Fruit fly (Drosophila melanogaster) whole organism, embryonic: Measurements from ENCODE around the gene frtz.
A peak's percentile ranks its signal among the peaks of the same experiment; 100 is the strongest.

ENCODE experiments used
- ATbp ChIP-seq: fragments of 200-800 bp; sonication (Bioruptor generic); optimal IDR thresholded peaks from 2 replicates; lab custom pipeline; 2017; ENCODE audit warnings: missing biosample characterization, mild to moderate bottlenecking, missing genetic modification characterization, missing genetic modification reagents
- CG1024 ChIP-seq: fragments of 200-800 bp; sonication (Bioruptor generic); IDR thresholded peaks from 2 replicates; pipeline ENCODE4 v1.3.6; 2022; ENCODE audit warnings: missing biosample characterization, missing genetic modification characterization
- CG10267 ChIP-seq: fragments of 200-800 bp; sonication (Bioruptor generic); optimal IDR thresholded peaks from 2 replicates; lab custom pipeline; 2018; ENCODE audit warnings: missing biosample characterization, mild to moderate bottlenecking, missing genetic modification characterization, moderate library complexity
- CG10959 ChIP-seq: fragments of 200-800 bp; sonication (Bioruptor generic); IDR thresholded peaks from 2 replicates; pipeline ENCODE4 v1.3.6; 2022; ENCODE audit warnings: missing biosample characterization, missing genetic modification characterization
- CG12104 ChIP-seq: fragments of 200-800 bp; sonication (Bioruptor generic); optimal IDR thresholded peaks from 3 replicates; lab custom pipeline; 2016; ENCODE audit warnings: missing biosample characterization, missing genetic modification characterization
- CG12236 ChIP-seq: fragments of 200-800 bp; sonication (Bioruptor generic); optimal IDR thresholded peaks from 2 replicates; lab custom pipeline; 2016; ENCODE audit warnings: missing biosample characterization, missing genetic modification characterization
- CG1233 ChIP-seq: fragments of 200-800 bp; sonication (Bioruptor generic); optimal IDR thresholded peaks from 4 replicates; lab custom pipeline; 2018; ENCODE audit warnings: missing biosample characterization, mild to moderate bottlenecking, missing genetic modification characterization
- CG13287 ChIP-seq: fragments of 200-800 bp; sonication (Bioruptor generic); IDR thresholded peaks from 2 replicates; pipeline ENCODE4 v1.3.6; 2022; ENCODE audit warnings: missing biosample characterization, missing genetic modification characterization; ENCODE audit not compliant: partially characterized antibody
- CG14014 ChIP-seq: fragments of 200-800 bp; sonication (Bioruptor generic); IDR thresholded peaks from 2 replicates; pipeline ENCODE4 v1.3.6; 2022; ENCODE audit warnings: missing biosample characterization, missing genetic modification characterization
- CG17186 ChIP-seq: fragments of 200-800 bp; sonication (Bioruptor generic); optimal IDR thresholded peaks from 3 replicates; lab custom pipeline; 2017; ENCODE audit warnings: missing biosample characterization, missing genetic modification reagents, missing genetic modification characterization
- CG17359 ChIP-seq: fragments of 200-800 bp; sonication (Bioruptor generic); optimal IDR thresholded peaks from 3 replicates; lab custom pipeline; 2018; ENCODE audit warnings: missing biosample characterization, mild to moderate bottlenecking, missing genetic modification characterization, moderate library complexity
- CG17802 ChIP-seq: fragments of 200-800 bp; sonication (Bioruptor generic); optimal IDR thresholded peaks from 2 replicates; lab custom pipeline; 2018; ENCODE audit warnings: missing biosample characterization, mild to moderate bottlenecking, missing genetic modification characterization, moderate library complexity
- CG18476 ChIP-seq: fragments of 200-800 bp; sonication (Bioruptor generic); optimal IDR thresholded peaks from 2 replicates; lab custom pipeline; 2016; ENCODE audit warnings: missing biosample characterization, mild to moderate bottlenecking, missing genetic modification characterization
- CG18599 ChIP-seq: fragments of 200-800 bp; sonication (Bioruptor generic); optimal IDR thresholded peaks from 3 replicates; lab custom pipeline; 2017; ENCODE audit warnings: missing biosample characterization, missing genetic modification characterization, mild to moderate bottlenecking, moderate library complexity, missing genetic modification reagents
- CG31224 ChIP-seq: fragments of 200-800 bp; sonication (Bioruptor generic); IDR thresholded peaks from 2 replicates; pipeline ENCODE4 v1.3.6; 2022; ENCODE audit warnings: missing biosample characterization, missing genetic modification characterization
- CG34422 ChIP-seq: fragments of 200-800 bp; sonication (Bioruptor generic); IDR thresholded peaks from 3 replicates; pipeline ENCODE4 v1.3.6; 2022; ENCODE audit warnings: missing biosample characterization, missing genetic modification characterization
- CG4730 ChIP-seq: fragments of 200-800 bp; sonication (Bioruptor generic); IDR thresholded peaks from 2 replicates; pipeline ENCODE4 v1.3.6; 2022; ENCODE audit warnings: missing biosample characterization, missing genetic modification characterization
- CG6791 ChIP-seq: fragments of 200-800 bp; sonication (Bioruptor generic); IDR thresholded peaks from 3 replicates; pipeline ENCODE4 v1.3.6; 2022; ENCODE audit warnings: missing biosample characterization, missing genetic modification characterization; ENCODE audit not compliant: partially characterized antibody
- Dll ChIP-seq: fragments of 200-800 bp; sonication (Bioruptor generic); IDR thresholded peaks from 4 replicates; pipeline ENCODE4 v1.3.6; 2022; ENCODE audit warnings: missing biosample characterization, missing genetic modification characterization; ENCODE audit not compliant: partially characterized antibody
- Dp ChIP-seq: fragments of 200-800 bp; sonication (Bioruptor generic); optimal IDR thresholded peaks from 2 replicates; lab custom pipeline; 2018; ENCODE audit warnings: missing biosample characterization, mild to moderate bottlenecking, missing genetic modification characterization, moderate library complexity
- Ets97D ChIP-seq: fragments of 200-800 bp; sonication (Bioruptor generic); optimal IDR thresholded peaks from 3 replicates; lab custom pipeline; 2016; ENCODE audit warnings: missing biosample characterization, missing genetic modification characterization
- H15 ChIP-seq: fragments of 200-800 bp; sonication (Bioruptor generic); IDR thresholded peaks from 3 replicates; pipeline ENCODE4 v1.3.6; 2022; ENCODE audit warnings: missing biosample characterization, missing genetic modification characterization
- HLH3B ChIP-seq: fragments of 200-800 bp; sonication (Bioruptor generic); IDR thresholded peaks from 2 replicates; pipeline ENCODE4 v1.3.6; 2022; ENCODE audit warnings: missing biosample characterization, missing genetic modification characterization
- HmgZ ChIP-seq: fragments of 200-800 bp; sonication (Bioruptor generic); optimal IDR thresholded peaks from 2 replicates; lab custom pipeline; 2018; ENCODE audit warnings: missing biosample characterization, mild to moderate bottlenecking, missing genetic modification characterization
- Jarid2 ChIP-seq: fragments of 200-800 bp; sonication (Bioruptor generic); optimal IDR thresholded peaks from 3 replicates; lab custom pipeline; 2017; ENCODE audit warnings: mild to moderate bottlenecking, missing biosample characterization, missing genetic modification reagents, missing genetic modification characterization
- MBD-R2 ChIP-seq: fragments of 200-800 bp; sonication (Bioruptor generic); IDR thresholded peaks from 2 replicates; pipeline ENCODE4 v1.3.6; 2022; ENCODE audit warnings: missing biosample characterization, missing genetic modification characterization
- Mes4 ChIP-seq: fragments of 200-800 bp; sonication (Bioruptor generic); optimal IDR thresholded peaks from 2 replicates; lab custom pipeline; 2016; ENCODE audit warnings: missing biosample characterization, missing genetic modification characterization
- PHDP ChIP-seq: fragments of 200-800 bp; sonication (Bioruptor generic); optimal IDR thresholded peaks from 3 replicates; lab custom pipeline; 2018; ENCODE audit warnings: missing biosample characterization, mild to moderate bottlenecking, missing genetic modification characterization, moderate library complexity
- Ptx1 ChIP-seq: fragments of 200-800 bp; sonication (Bioruptor generic); IDR thresholded peaks from 2 replicates; pipeline ENCODE4 v1.3.6; 2022; ENCODE audit warnings: missing biosample characterization, missing genetic modification characterization
- TFAM ChIP-seq: fragments of 200-800 bp; sonication (Bioruptor generic); optimal IDR thresholded peaks from 2 replicates; lab custom pipeline; 2017; ENCODE audit warnings: missing biosample characterization, missing genetic modification characterization, inconsistent platforms
- Tbp ChIP-seq: fragments of >200 bp; optimal IDR thresholded peaks from 2 replicates; lab custom pipeline; 2018; ENCODE audit warnings: missing biosample characterization, missing genetic modification characterization
- Xbp1 ChIP-seq: fragments of 200-800 bp; sonication (Bioruptor generic); optimal IDR thresholded peaks from 3 replicates; lab custom pipeline; 2016; ENCODE audit warnings: missing biosample characterization, mild to moderate bottlenecking, missing genetic modification characterization
- ab ChIP-seq: fragments of 200-800 bp; sonication (Bioruptor generic); optimal IDR thresholded peaks from 2 replicates; lab custom pipeline; 2016; ENCODE audit warnings: missing biosample characterization, missing genetic modification characterization
- cg ChIP-seq: fragments of 200-800 bp; sonication (Bioruptor generic); optimal IDR thresholded peaks from 3 replicates; lab custom pipeline; 2019; ENCODE audit warnings: missing biosample characterization, mild to moderate bottlenecking, missing genetic modification characterization, moderate library complexity
- cwo ChIP-seq: fragments of 200-800 bp; sonication (Bioruptor generic); optimal IDR thresholded peaks from 3 replicates; lab custom pipeline; 2017; ENCODE audit warnings: missing biosample characterization, missing genetic modification characterization, mild to moderate bottlenecking, moderate library complexity, missing genetic modification reagents
- dmrt11E ChIP-seq: fragments of 200-800 bp; sonication (Bioruptor generic); optimal IDR thresholded peaks from 3 replicates; lab custom pipeline; 2018; ENCODE audit warnings: missing biosample characterization, mild to moderate bottlenecking, missing genetic modification characterization, moderate library complexity
- ems ChIP-seq: fragments of 200-800 bp; sonication (Bioruptor generic); optimal IDR thresholded peaks from 3 replicates; lab custom pipeline; 2016; ENCODE audit warnings: missing biosample characterization, missing genetic modification characterization
- eve ChIP-seq, 2 experiments: fragments of >200 bp; optimal IDR thresholded peaks; 2 replicates each; lab custom pipeline; 2017; ENCODE audit warnings: missing biosample characterization in 2 of 2, missing genetic modification characterization in 2 of 2
- gcm2 ChIP-seq: fragments of 200-800 bp; sonication (Bioruptor generic); optimal IDR thresholded peaks from 2 replicates; lab custom pipeline; 2016; ENCODE audit warnings: missing biosample characterization, missing genetic modification characterization
- jing ChIP-seq: fragments of 200-800 bp; sonication (Bioruptor generic); optimal IDR thresholded peaks from 2 replicates; lab custom pipeline; 2018; ENCODE audit warnings: missing biosample characterization, mild to moderate bottlenecking, missing genetic modification characterization
- kah ChIP-seq: fragments of 200-800 bp; sonication (Bioruptor generic); optimal IDR thresholded peaks from 2 replicates; lab custom pipeline; 2018; ENCODE audit warnings: missing biosample characterization, mild to moderate bottlenecking, missing genetic modification characterization
- kay ChIP-seq: fragments of 200-800 bp; sonication (Bioruptor generic); optimal IDR thresholded peaks from 2 replicates; lab custom pipeline; 2016; ENCODE audit warnings: missing biosample characterization, missing genetic modification characterization
- nau ChIP-seq: fragments of 200-800 bp; sonication (Bioruptor generic); optimal IDR thresholded peaks from 3 replicates; lab custom pipeline; 2017; ENCODE audit warnings: missing biosample characterization, mild to moderate bottlenecking, missing genetic modification characterization, missing genetic modification reagents
- org-1 ChIP-seq: fragments of 200-800 bp; sonication (Bioruptor generic); optimal IDR thresholded peaks from 2 replicates; lab custom pipeline; 2017; ENCODE audit warnings: missing biosample characterization, missing genetic modification characterization
- otp ChIP-seq: fragments of 200-800 bp; sonication (Bioruptor generic); IDR thresholded peaks from 3 replicates; pipeline ENCODE4, ENCODE4 v1.3.6; 2022; ENCODE audit warnings: missing biosample characterization, missing genetic modification characterization
- ranshi ChIP-seq: fragments of 200-800 bp; sonication (Bioruptor generic); IDR thresholded peaks from 2 replicates; pipeline ENCODE4 v1.3.6; 2022; ENCODE audit warnings: missing biosample characterization, missing genetic modification characterization
- row ChIP-seq: fragments of 200-800 bp; sonication (Bioruptor generic); IDR thresholded peaks from 3 replicates; pipeline ENCODE4 v1.3.6; 2022; ENCODE audit warnings: missing biosample characterization, missing genetic modification characterization
- stc ChIP-seq: fragments of 200-800 bp; sonication (Bioruptor generic); IDR thresholded peaks from 2 replicates; pipeline ENCODE4 v1.3.6; 2022; ENCODE audit warnings: missing biosample characterization, missing genetic modification characterization
- stwl ChIP-seq: fragments of 200-800 bp; sonication (Bioruptor generic); optimal IDR thresholded peaks from 3 replicates; lab custom pipeline; 2018; ENCODE audit warnings: missing biosample characterization, mild to moderate bottlenecking, missing genetic modification characterization, moderate library complexity
- sug ChIP-seq: fragments of 200-800 bp; optimal IDR thresholded peaks from 2 replicates; lab custom pipeline; 2019; ENCODE audit warnings: missing biosample characterization, mild to moderate bottlenecking, missing genetic modification characterization, moderate library complexity
- vfl ChIP-seq: fragments of 200-800 bp; sonication (Bioruptor generic); optimal IDR thresholded peaks from 2 replicates; lab custom pipeline; 2016; ENCODE audit warnings: missing biosample characterization, missing genetic modification characterization
- wek ChIP-seq: fragments of 200-800 bp; sonication (Bioruptor generic); optimal IDR thresholded peaks from 3 replicates; lab custom pipeline; 2018; ENCODE audit warnings: missing biosample characterization, mild to moderate bottlenecking, missing genetic modification characterization, moderate library complexity

Gene frtz

DNA sequence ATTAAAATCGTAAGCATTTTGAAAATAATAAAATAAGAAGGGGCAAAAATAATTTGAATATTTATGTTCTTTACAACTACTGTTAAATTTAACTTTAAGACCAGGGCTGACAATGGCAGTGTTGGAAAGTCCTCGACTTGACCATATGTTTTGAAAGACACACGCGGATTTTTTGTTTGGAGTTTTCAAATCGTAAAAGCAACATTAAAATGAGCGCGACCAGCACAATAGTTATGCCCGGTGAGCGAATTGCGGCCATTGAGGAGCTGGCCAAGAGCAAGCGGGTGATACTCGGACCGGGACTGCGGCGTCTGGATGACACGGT is 12.9 kb upstream of the frtz start, which contains the start of gene Rrp40 (continued):
- TF ChIP-seq cwo (GFP tag; lab: Kevin White, UChicago) (no peak), CG10959 (GFP tag; lab: Robert Waterston, UW) (no peak), kah (GFP tag; lab: Kevin White, UChicago) (no peak), CG1233 (GFP tag; lab: Kevin White, UChicago) (no peak), Dll (GFP tag; lab: Robert Waterston, UW) (no peak), sug (tag; lab: Kevin White, UChicago) (no peak), CG18476 (GFP tag; lab: Kevin White, UChicago) (no peak), CG17359 (no peak), org-1 (GFP tag; lab: Kevin White, UChicago) (no peak), Mes4 (GFP tag; lab: Kevin White, UChicago) (no peak), eve (GFP tag; optimal IDR thresholded peaks at IDR 0.05; lab: Kevin White, UChicago) (no peak), CG12236 (GFP tag; lab: Kevin White, UChicago) (no peak), ATbp (no peak), Dp (GFP tag; lab: Kevin White, UChicago) (peak; percentile 82), gcm2 (GFP tag; lab: Kevin White, UChicago) (no peak), kay (GFP tag; lab: Kevin White, UChicago) (no peak), CG31224 (GFP tag; lab: Robert Waterston, UW) (no peak), MBD-R2 (peak; percentile 74), stwl (peak; percentile 71), HmgZ (no peak), Ets97D (no peak), CG1024 (GFP tag; lab: Robert Waterston, UW) (no peak), PHDP (no peak), Jarid2 (GFP tag; lab: Kevin White, UChicago) (no peak), H15 (GFP tag; lab: Robert Waterston, UW) (no peak), CG12104 (GFP tag; lab: Kevin White, UChicago) (no peak), stc (GFP tag; lab: Robert Waterston, UW) (no peak), Tbp (GFP tag; lab: Kevin White, UChicago) (no peak), ranshi (GFP tag; lab: Robert Waterston, UW) (no peak), ems (GFP tag; lab: Kevin White, UChicago) (no peak), ab (GFP tag; lab: Kevin White, UChicago) (no peak), row (GFP tag; lab: Robert Waterston, UW) (no peak), CG17802 (tag; lab: Kevin White, UChicago) (no peak), jing (GFP tag; lab: Kevin White, UChicago) (no peak), CG10267 (tag; lab: Kevin White, UChicago) (peak; percentile 94), Ptx1 (GFP tag; lab: Robert Waterston, UW) (no peak), CG6791 (GFP tag; lab: Robert Waterston, UW) (0 out of 3 replicates have a peak, but pooled peaks have one; percentile 8), CG14014 (GFP tag; lab: Robert Waterston, UW) (no peak), CG4730 (GFP tag; lab: Robert Waterston, UW) (no peak), vfl (GFP tag; lab: Kevin White, UChicago) (no peak), Xbp1 (no peak), TFAM (GFP tag; lab: Kevin White, UChicago) (no peak), CG17186 (GFP tag; lab: Kevin White, UChicago) (peak; percentile 38), dmrt11E (no peak), cg (peak; percentile 49), CG18599 (no peak), HLH3B (GFP tag; lab: Robert Waterston, UW) (no peak), wek (GFP tag; lab: Kevin White, UChicago) (no peak), otp (GFP tag; lab: Robert Waterston, UW) (no peak), nau (GFP tag; lab: Kevin White, UChicago) (no peak), CG34422 (GFP tag; lab: Robert Waterston, UW) (peak; percentile 38; the same call in 1 of the 3 replicates), CG13287 (GFP tag; lab: Robert Waterston, UW) (peak; percentile 21; the same call in 1 of the 2 replicates)
